Worm (Caenorhabditis elegans) whole organism, L1 larva: ENCODE measurements around the gene nra-3.

Experiments used
- Y116A8C.19 ChIP-seq: sonication (generic microtip); optimal IDR thresholded peaks from 2 replicates; lab custom pipeline; 2016; ENCODE audit warnings: missing compliant biosample characterization, missing genetic modification characterization, borderline replicate concordance
- ceh-63 ChIP-seq: fragments of 200-800 bp; sonication (Bioruptor generic); optimal IDR thresholded peaks from 2 replicates; lab custom pipeline; 2018; ENCODE audit warnings: mild to moderate bottlenecking, missing genetic modification characterization, missing compliant biosample characterization
- efl-1 ChIP-seq, 4 experiments: fragments of 150-350 bp; optimal IDR thresholded peaks in 3 of 4; peaks in 1 of 4; 1 replicate in 1 of 4; 2 replicates in 3 of 4; lab custom pipeline; 2014; ENCODE audit warnings: missing biosample characterization in 2 of 4, missing genetic modification characterization in 2 of 4, missing genetic modification reagents in 2 of 4
- hpl-2 ChIP-seq: fragments of 150-350 bp; optimal IDR thresholded peaks from 2 replicates; lab custom pipeline; 2014; ENCODE audit warnings: missing biosample characterization, missing genetic modification reagents, missing genetic modification characterization
- nhr-12 ChIP-seq: sonication (generic microtip); optimal IDR thresholded peaks from 2 replicates; lab custom pipeline; 2017; ENCODE audit warnings: missing biosample characterization, missing genetic modification characterization
- nhr-19 ChIP-seq: fragments of 200-800 bp; sonication (Bioruptor generic); conservative IDR thresholded peaks from 2 replicates; pipeline ENCODE4 v1.3.6; 2022; ENCODE audit warnings: missing genetic modification characterization, missing compliant biosample characterization
- nhr-237 ChIP-seq: fragments of 150-350 bp; optimal IDR thresholded peaks from 2 replicates; lab custom pipeline; 2014; ENCODE audit warnings: missing biosample characterization, missing genetic modification characterization
- unc-62 ChIP-seq: fragments of 150-350 bp; optimal IDR thresholded peaks from 2 replicates; lab custom pipeline; 2014; ENCODE audit warnings: missing biosample characterization, missing genetic modification reagents, missing genetic modification characterization

The nra-3 gene

DNA sequence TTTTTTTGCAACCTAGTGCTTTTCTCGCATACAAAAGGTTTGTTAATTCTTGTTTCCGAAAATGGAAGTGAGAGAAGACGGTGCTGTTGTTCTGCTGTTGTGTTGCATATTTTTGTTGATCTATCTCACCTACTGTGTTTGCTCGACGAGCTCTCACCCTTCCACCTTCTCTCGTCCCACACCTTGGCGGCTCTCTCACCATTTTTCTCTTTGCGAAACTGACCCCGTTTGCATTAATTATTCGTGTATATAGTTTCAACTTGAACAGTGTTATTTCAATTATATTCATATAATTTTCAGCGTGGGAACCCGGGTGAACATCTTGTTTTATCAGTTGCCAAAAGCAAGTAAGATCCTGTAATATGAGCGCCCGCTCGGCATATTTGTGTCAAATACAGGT, 54.1 kb downstream of the nra-3 start, which contains the start of gene R07B1.9:
Gene R07B1.9, plus strand, starts transcription at position 301 of the 400 bp plus-strand sequence.
- TF ChIP-seq ceh-63 (GFP tag; lab: Kevin White, UChicago) (no peak), Y116A8C.19 (tag; lab: Kevin White, UChicago) (no peak), nhr-19 (GFP tag; lab: Robert Waterston, UW) (no peak), nhr-12 (no peak), unc-62 (GFP tag; lab: Kevin White, UChicago) (no peak), nhr-237 (tag; lab: Kevin White, UChicago) (no peak), hpl-2 (GFP tag; lab: Kevin White, UChicago) (no peak), efl-1 (optimal IDR thresholded peaks at IDR 0.05; lab: Kevin White, UChicago) (no peak), efl-1 (GFP tag; optimal IDR thresholded peaks at IDR 0.05 in 1 of 2; lab: Kevin White, UChicago) (peak in 1 of 2 experiments; percentile 11)
